Fruit fly (Drosophila melanogaster): ENCODE measurements around the gene CG46307.

The CG46307 gene

dm6 chr2L:21169863-21170262 lies 65.5 kb downstream of the CG46307 start:
- TF ChIP-seq CG17801 (GFP tag; optimal IDR thresholded peaks at IDR 0.05; ENCODE audit: partially characterized antibody), result no peak

DNA sequence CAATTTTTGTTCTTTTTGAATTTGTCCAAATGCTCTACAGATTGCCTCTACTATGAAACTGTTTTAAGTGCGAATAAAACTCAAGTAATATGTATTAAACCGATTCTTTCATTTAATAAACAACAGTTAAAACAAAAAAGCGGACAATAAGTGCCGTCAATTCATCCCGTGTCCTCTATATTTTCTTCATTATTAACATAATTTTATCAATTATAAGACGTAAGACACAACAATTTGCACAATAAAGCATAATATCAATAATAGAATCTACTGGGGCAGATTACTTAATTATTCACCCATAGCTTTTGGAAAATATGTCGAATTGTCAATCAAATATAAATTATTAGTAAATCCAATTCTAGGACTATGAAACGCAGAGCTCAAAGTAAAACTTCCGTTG lies 68.6 kb downstream of the CG46307 start, which contains the start of gene CG31627:
Gene CG31627, plus strand, starts transcription at position 301 of the 400 bp plus-strand sequence.
- no peak for TF ChIP-seq CG17801 (GFP tag; optimal IDR thresholded peaks at IDR 0.05; ENCODE audit: partially characterized antibody)

DNA sequence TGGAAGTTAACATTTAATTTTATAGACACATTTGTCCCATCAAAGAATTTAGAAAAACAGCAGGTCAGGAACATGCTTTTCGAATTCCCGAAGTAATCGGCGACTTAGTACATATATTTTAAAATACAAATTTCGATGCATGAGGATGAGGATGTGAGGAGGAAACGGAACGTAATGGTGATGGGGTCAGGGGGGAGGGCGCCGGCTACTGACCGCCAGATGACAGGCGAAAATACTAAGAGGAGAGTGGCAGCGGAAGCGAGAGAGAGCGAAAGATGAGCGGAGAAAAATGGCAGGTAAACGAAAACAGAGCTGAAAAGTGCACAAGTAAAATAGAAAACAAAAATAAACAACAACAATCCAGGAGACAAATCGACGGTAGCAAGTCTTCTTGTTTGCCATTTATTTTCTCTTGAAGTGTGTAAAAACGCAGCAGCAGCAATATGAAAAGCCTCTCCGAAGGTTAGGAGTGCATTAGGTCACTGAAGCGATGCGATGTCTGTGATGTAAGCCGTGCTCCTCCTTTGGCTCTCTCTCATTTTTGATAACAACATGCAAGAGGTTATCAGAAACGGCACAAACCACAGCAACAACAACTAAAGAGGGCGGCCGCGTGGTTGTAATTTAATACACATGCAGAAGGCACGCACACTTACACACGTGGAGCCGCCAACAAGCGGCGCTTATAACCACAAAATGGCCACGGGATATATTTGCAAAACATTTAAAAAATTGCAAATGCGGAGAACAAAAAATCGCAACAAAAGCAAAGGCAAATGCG lies 74.3 kb downstream of the CG46307 start:
- TF ChIP-seq CG17801 (GFP tag; optimal IDR thresholded peaks at IDR 0.05; ENCODE audit: partially characterized antibody), result no peak

DNA sequence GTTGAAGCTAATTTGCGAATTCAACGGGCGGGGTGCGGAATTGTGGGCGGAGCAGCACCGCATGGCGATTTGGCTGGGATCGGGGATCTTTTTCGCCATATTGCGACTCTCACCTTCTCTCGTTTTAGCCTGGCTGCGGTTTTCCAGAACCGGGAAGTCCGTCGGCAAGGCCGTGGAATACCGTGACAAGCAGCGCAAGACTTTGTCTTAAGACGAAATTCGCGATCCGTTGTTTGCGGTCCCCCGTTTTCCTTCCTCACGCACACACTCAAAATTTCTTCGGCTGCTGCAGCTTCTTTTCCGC lies 74.8 kb downstream of the CG46307 start:
- TF ChIP-seq CG17801 (GFP tag; optimal IDR thresholded peaks at IDR 0.05; ENCODE audit: partially characterized antibody), result no peak

dm6 chr2L:21179615-21180031 lies 75.3 kb downstream of the CG46307 start, which contains the start of the genes bur and Mcm10:
Gene bur, minus strand, starts transcription at chr2L:21179683.
Gene Mcm10, plus strand, starts transcription at chr2L:21179933.
- no peak for TF ChIP-seq CG17801 (GFP tag; optimal IDR thresholded peaks at IDR 0.05; ENCODE audit: partially characterized antibody)
